Fruit fly (Drosophila melanogaster) whole organism, wandering third instar larva: Measurements from ENCODE around the gene Spt7.

Experiments used
- Abd-B ChIP-seq: fragments of >200 bp; optimal IDR thresholded peaks from 2 replicates; lab custom pipeline; 2017; ENCODE audit warnings: missing biosample characterization, missing genetic modification characterization
- CG32264 ChIP-seq: fragments of 200-800 bp; sonication (Bioruptor generic); optimal IDR thresholded peaks from 2 replicates; lab custom pipeline; 2016; ENCODE audit warnings: missing biosample characterization, missing genetic modification characterization
- CG9705 ChIP-seq: fragments of 200-800 bp; sonication (Bioruptor generic); optimal IDR thresholded peaks from 2 replicates; lab custom pipeline; 2018; ENCODE audit warnings: missing biosample characterization, mild to moderate bottlenecking, missing genetic modification characterization
- CrebA ChIP-seq: fragments of 200-800 bp; sonication (Bioruptor generic); optimal IDR thresholded peaks from 2 replicates; lab custom pipeline; 2016; ENCODE audit warnings: missing biosample characterization, mild to moderate bottlenecking, missing genetic modification characterization, borderline replicate concordance
- Dfd ChIP-seq: fragments of >200 bp; optimal IDR thresholded peaks from 2 replicates; lab custom pipeline; 2017; ENCODE audit warnings: missing biosample characterization, missing genetic modification characterization
- Dif ChIP-seq: fragments of 200-275, 200-300 bp; sonication (Bioruptor generic); optimal IDR thresholded peaks from 2 replicates; lab custom pipeline; 2018; ENCODE audit warnings: missing biosample characterization, missing genetic modification characterization; ENCODE audit not compliant: partially characterized antibody
- GATAd ChIP-seq: sonication (Bioruptor generic); optimal IDR thresholded peaks from 2 replicates; lab custom pipeline; 2016; ENCODE audit warnings: missing biosample characterization, missing genetic modification characterization
- HLH106 ChIP-seq: fragments of 200-800 bp; optimal IDR thresholded peaks from 3 replicates; lab custom pipeline; 2019; ENCODE audit warnings: missing biosample characterization, mild to moderate bottlenecking, missing genetic modification characterization, moderate library complexity
- Hnf4 ChIP-seq: fragments of 200-800 bp; sonication (Bioruptor generic); optimal IDR thresholded peaks from 2 replicates; lab custom pipeline; 2016; ENCODE audit warnings: missing biosample characterization, mild to moderate bottlenecking, missing genetic modification characterization
- Hr78 ChIP-seq: fragments of >200 bp; optimal IDR thresholded peaks from 2 replicates; lab custom pipeline; 2017; ENCODE audit warnings: missing biosample characterization, missing genetic modification characterization
- Jra ChIP-seq: sonication (Bioruptor generic); optimal IDR thresholded peaks from 2 replicates; lab custom pipeline; 2016; ENCODE audit warnings: missing biosample characterization, missing genetic modification characterization
- Mio ChIP-seq: sonication (Bioruptor generic); optimal IDR thresholded peaks from 2 replicates; lab custom pipeline; 2016; ENCODE audit warnings: missing biosample characterization, missing genetic modification characterization
- Myc ChIP-seq: fragments of >200 bp; optimal IDR thresholded peaks from 2 replicates; lab custom pipeline; 2017
- OdsH ChIP-seq: fragments of 200-800 bp; sonication (Bioruptor generic); optimal IDR thresholded peaks from 2 replicates; lab custom pipeline; 2016; ENCODE audit warnings: missing biosample characterization, mild to moderate bottlenecking, missing genetic modification characterization
- Rel ChIP-seq, 2 experiments: fragments of 200-800 bp; sonication (Bioruptor generic) in 1 of 2; optimal IDR thresholded peaks; 2 replicates in 1 of 2; 3 replicates in 1 of 2; lab custom pipeline; 2016 to 2019; ENCODE audit warnings: mild to moderate bottlenecking in 2 of 2, missing biosample characterization in 2 of 2, missing genetic modification characterization in 2 of 2, moderate library complexity in 1 of 2
- Sp1 ChIP-seq: fragments of 200-800 bp; sonication (Bioruptor generic); optimal IDR thresholded peaks from 3 replicates; lab custom pipeline; 2019; ENCODE audit warnings: missing biosample characterization, mild to moderate bottlenecking, missing genetic modification characterization, moderate library complexity
- Vsx2 ChIP-seq: fragments of 200-300, 225-300 bp; sonication (Bioruptor generic); optimal IDR thresholded peaks from 2 replicates; lab custom pipeline; 2018; ENCODE audit warnings: missing biosample characterization, missing genetic modification characterization; ENCODE audit not compliant: partially characterized antibody
- br ChIP-seq: fragments of 200-800 bp; sonication (Bioruptor generic); optimal IDR thresholded peaks from 2 replicates; lab custom pipeline; 2016; ENCODE audit warnings: missing biosample characterization, missing genetic modification characterization
- brk ChIP-seq: fragments of 200-800 bp; sonication (Bioruptor generic); optimal IDR thresholded peaks from 2 replicates; lab custom pipeline; 2016; ENCODE audit warnings: missing biosample characterization, mild to moderate bottlenecking, missing genetic modification characterization
- dl ChIP-seq, 2 experiments: fragments of 175-275, 200-275 bp in 1 of 2; fragments of 200-275 bp in 1 of 2; sonication (Bioruptor generic); optimal IDR thresholded peaks; lab custom pipeline; 2018; ENCODE audit warnings: mild to moderate bottlenecking in 2 of 2, missing biosample characterization in 2 of 2, missing genetic modification characterization in 2 of 2, moderate library complexity in 2 of 2; ENCODE audit not compliant: partially characterized antibody in 2 of 2, insufficient read depth in 1 of 2
- dmrt93B ChIP-seq: fragments of 200-800 bp; sonication (Bioruptor generic); optimal IDR thresholded peaks from 2 replicates; lab custom pipeline; 2018; ENCODE audit warnings: missing biosample characterization, mild to moderate bottlenecking, missing genetic modification characterization
- dsf ChIP-seq: sonication (Bioruptor generic); optimal IDR thresholded peaks from 2 replicates; lab custom pipeline; 2016; ENCODE audit warnings: missing biosample characterization, missing genetic modification characterization, borderline replicate concordance
- ey ChIP-seq: fragments of 200-800 bp; sonication (Bioruptor generic); optimal IDR thresholded peaks from 2 replicates; lab custom pipeline; 2016; ENCODE audit warnings: missing biosample characterization, missing genetic modification characterization
- foxo ChIP-seq, 2 experiments: fragments of 200-800 bp; sonication (Bioruptor generic); optimal IDR thresholded peaks; 2 replicates in 1 of 2; 3 replicates in 1 of 2; lab custom pipeline; 2016 to 2017; ENCODE audit warnings: missing biosample characterization in 2 of 2, missing genetic modification characterization in 2 of 2
- fru ChIP-seq: fragments of 200-800 bp; sonication (Bioruptor generic); optimal IDR thresholded peaks from 3 replicates; lab custom pipeline; 2016; ENCODE audit warnings: missing biosample characterization, mild to moderate bottlenecking, missing genetic modification characterization
- jim ChIP-seq: fragments of 175-275, 200-325 bp; sonication (Bioruptor generic); optimal IDR thresholded peaks from 2 replicates; lab custom pipeline; 2016; ENCODE audit warnings: missing biosample characterization, mild to moderate bottlenecking, missing genetic modification characterization
- lola ChIP-seq: fragments of >200 bp; optimal IDR thresholded peaks from 2 replicates; lab custom pipeline; 2017; ENCODE audit warnings: missing biosample characterization, missing genetic modification characterization
- pan ChIP-seq: fragments of >200 bp; optimal IDR thresholded peaks from 2 replicates; lab custom pipeline; 2017
- psq ChIP-seq: fragments of 200-800 bp; sonication (Bioruptor generic); optimal IDR thresholded peaks from 3 replicates; lab custom pipeline; 2017; ENCODE audit warnings: missing biosample characterization, mild to moderate bottlenecking, missing genetic modification characterization, moderate library complexity
- sage ChIP-seq: fragments of 200-800 bp; sonication (Bioruptor generic); optimal IDR thresholded peaks from 2 replicates; lab custom pipeline; 2016; ENCODE audit warnings: missing biosample characterization, mild to moderate bottlenecking, missing genetic modification characterization
- sv ChIP-seq: fragments of 200-800 bp; sonication (Bioruptor generic); optimal IDR thresholded peaks from 3 replicates; lab custom pipeline; 2016; ENCODE audit warnings: missing biosample characterization, missing genetic modification characterization
- tai ChIP-seq: sonication (Bioruptor generic); optimal IDR thresholded peaks from 2 replicates; lab custom pipeline; 2016; ENCODE audit warnings: missing biosample characterization, missing genetic modification characterization
- usp ChIP-seq: fragments of >200 bp; optimal IDR thresholded peaks from 2 replicates; lab custom pipeline; 2017; ENCODE audit warnings: missing biosample characterization, missing genetic modification characterization
- woc ChIP-seq: sonication (Bioruptor generic); optimal IDR thresholded peaks from 2 replicates; lab custom pipeline; 2016; ENCODE audit warnings: missing biosample characterization, mild to moderate bottlenecking, missing genetic modification characterization

The Spt7 gene

dm6 chrX:17860711-17861110 is 10.5 kb downstream of the Spt7 start, which contains the start of the genes Arp8 and CG6769 (continued):
- TF ChIP-seq CG32264 (GFP tag; lab: Kevin White, UChicago) (no peak), Sp1 (peak; percentile 34), sage (GFP tag; lab: Kevin White, UChicago) (no peak), br (GFP tag; lab: Kevin White, UChicago) (no peak), Dfd (GFP tag; lab: Kevin White, UChicago) (no peak), jim (GFP tag; lab: Kevin White, UChicago) (no peak), Myc (lab: Kevin White, UChicago) (peak; percentile 0), brk (no peak), CrebA (GFP tag; lab: Kevin White, UChicago) (no peak), Vsx2 (GFP tag; lab: Kevin White, UChicago) (no peak), tai (GFP tag; lab: Kevin White, UChicago) (no peak), CG9705 (GFP tag; lab: Kevin White, UChicago) (no peak), Jra (GFP tag; lab: Kevin White, UChicago) (no peak), Mio (GFP tag; lab: Kevin White, UChicago) (no peak), Hr78 (GFP tag; lab: Kevin White, UChicago) (no peak), OdsH (peak; percentile 15)

dm6 chrX:17865103-17865502 is 14.8 kb downstream of the Spt7 start:
- TF ChIP-seq Jra (GFP tag; lab: Kevin White, UChicago) = no peak
- TF ChIP-seq dl (GFP tag; optimal IDR thresholded peaks at IDR 0.05; lab: Kevin White, UChicago; ENCODE audit: insufficient read depth in 1 of 2, partially characterized antibody in 2 of 2) = no peak
- TF ChIP-seq Hnf4 = no peak
- TF ChIP-seq Vsx2 (GFP tag; lab: Kevin White, UChicago) = no peak
- no peak for TF ChIP-seq GATAd (GFP tag; lab: Kevin White, UChicago)
- TF ChIP-seq Hr78 (GFP tag; lab: Kevin White, UChicago) = no peak
- TF ChIP-seq brk = no peak
- no peak for TF ChIP-seq HLH106
- TF ChIP-seq dsf (GFP tag; lab: Kevin White, UChicago) = no peak
- TF ChIP-seq Rel (GFP tag; optimal IDR thresholded peaks at IDR 0.05; lab: Kevin White, UChicago) = no peak
- no peak for TF ChIP-seq Rel (tag; optimal IDR thresholded peaks at IDR 0.05; lab: Kevin White, UChicago)
- no peak for TF ChIP-seq dmrt93B (GFP tag; lab: Kevin White, UChicago)

dm6 chrX:17870614-17871394 is 20.5 kb downstream of the Spt7 start:
- TF ChIP-seq tai (GFP tag; lab: Kevin White, UChicago) = no peak
- TF ChIP-seq usp (GFP tag; lab: Kevin White, UChicago) = no peak
- no peak for TF ChIP-seq Sp1
- TF ChIP-seq OdsH = no peak
- peak; percentile 3 for TF ChIP-seq fru
- TF ChIP-seq CG32264 (GFP tag; lab: Kevin White, UChicago) = no peak
- no peak for TF ChIP-seq ey (GFP tag; lab: Kevin White, UChicago)
- no peak for TF ChIP-seq HLH106
- TF ChIP-seq woc (GFP tag; lab: Kevin White, UChicago) = no peak
- TF ChIP-seq sv (GFP tag; lab: Kevin White, UChicago) = no peak
- TF ChIP-seq foxo (GFP tag; optimal IDR thresholded peaks at IDR 0.05; lab: Kevin White, UChicago) = no peak
- TF ChIP-seq dl (GFP tag; optimal IDR thresholded peaks at IDR 0.05; lab: Kevin White, UChicago; ENCODE audit: insufficient read depth in 1 of 2, partially characterized antibody in 2 of 2) = peak in 1 of 2 experiments; percentile 11
- TF ChIP-seq psq (GFP tag; lab: Kevin White, UChicago) = no peak
- peak; percentile 19 for TF ChIP-seq Dif
- no peak for TF ChIP-seq lola (GFP tag; lab: Kevin White, UChicago)
- TF ChIP-seq Rel (GFP tag; optimal IDR thresholded peaks at IDR 0.05; lab: Kevin White, UChicago) = no peak
- TF ChIP-seq Rel (tag; optimal IDR thresholded peaks at IDR 0.05; lab: Kevin White, UChicago) = no peak
- no peak for TF ChIP-seq pan
- no peak for TF ChIP-seq jim (GFP tag; lab: Kevin White, UChicago)
- no peak for TF ChIP-seq Abd-B (GFP tag; lab: Kevin White, UChicago)
- no peak for TF ChIP-seq CrebA (GFP tag; lab: Kevin White, UChicago)
